Worm (Caenorhabditis elegans): ENCODE measurements around the gene gei-6.

gei-6 gene

ce11 chrV:7194818-7195217 is 35.8 kb downstream of the gei-6 start:
- no peak for TF ChIP-seq unc-62 (GFP tag; optimal IDR thresholded peaks at IDR 0.05)

- TF ChIP-seq unc-62 (GFP tag; optimal IDR thresholded peaks at IDR 0.05): no peak
Measured at ce11 chrV:7193562-7193961, 37.1 kb downstream of the gei-6 start, which contains the start of gene F09G2.8. Gene F09G2.8, minus strand, starts transcription at chrV:7193662.

- no peak for TF ChIP-seq unc-62 (GFP tag; optimal IDR thresholded peaks at IDR 0.05)
Measured at ce11 chrV:7187295-7187694, 43.4 kb downstream of the gei-6 start.

- no peak for TF ChIP-seq unc-62 (GFP tag; optimal IDR thresholded peaks at IDR 0.05)
Measured at ce11 chrV:7186599-7186998, 44.0 kb downstream of the gei-6 start.

ce11 chrV:7184549-7184948 is 46.1 kb downstream of the gei-6 start, which contains the start of gene pitr-5:
Gene pitr-5, plus strand, starts transcription at chrV:7184849.
- no peak for TF ChIP-seq unc-62 (GFP tag; optimal IDR thresholded peaks at IDR 0.05)

- TF ChIP-seq unc-62 (GFP tag; optimal IDR thresholded peaks at IDR 0.05): no peak
Measured at ce11 chrV:7178843-7179242, 51.8 kb downstream of the gei-6 start, which contains the start of gene cpsf-2. Gene cpsf-2, plus strand, starts transcription at chrV:7179172.
